Fruit fly (Drosophila melanogaster) whole organism, pupa: Measurements from ENCODE around the gene OtopLa.

Experiments used
- CG14655 ChIP-seq: fragments of 200-800 bp; sonication (Bioruptor generic); optimal IDR thresholded peaks from 3 replicates; lab custom pipeline; 2017; ENCODE audit warnings: mild to moderate bottlenecking, missing biosample characterization, missing genetic modification reagents, missing genetic modification characterization
- CG15710 ChIP-seq: fragments of 200-800 bp; sonication (Bioruptor generic); optimal IDR thresholded peaks from 2 replicates; lab custom pipeline; 2018; ENCODE audit warnings: missing biosample characterization, mild to moderate bottlenecking, missing genetic modification characterization, moderate library complexity
- CG17806 ChIP-seq: fragments of 200-800 bp; sonication (Bioruptor generic); optimal IDR thresholded peaks from 2 replicates; lab custom pipeline; 2018; ENCODE audit warnings: missing biosample characterization, mild to moderate bottlenecking, missing genetic modification characterization, moderate library complexity
- CG8159 ChIP-seq: fragments of 200-800 bp; sonication (Bioruptor generic); optimal IDR thresholded peaks from 3 replicates; lab custom pipeline; 2018; ENCODE audit warnings: missing biosample characterization, mild to moderate bottlenecking, missing genetic modification characterization, moderate library complexity
- CG8301 ChIP-seq: fragments of 200-800 bp; sonication (Bioruptor generic); optimal IDR thresholded peaks from 2 replicates; lab custom pipeline; 2018; ENCODE audit warnings: missing biosample characterization, mild to moderate bottlenecking, missing genetic modification characterization
- EcR ChIP-seq: fragments of 200-800 bp; sonication (Bioruptor generic); optimal IDR thresholded peaks from 3 replicates; lab custom pipeline; 2019; ENCODE audit warnings: missing biosample characterization, missing genetic modification characterization, mild to moderate bottlenecking, moderate library complexity, missing genetic modification reagents
- fd96Ca ChIP-seq: fragments of 200-800 bp; sonication (Bioruptor generic); IDR thresholded peaks from 3 replicates; pipeline ENCODE4 v1.3.6; 2022; ENCODE audit warnings: missing biosample characterization, missing genetic modification characterization

- TF ChIP-seq EcR (GFP tag; lab: Kevin White, UChicago) = no peak
- TF ChIP-seq CG14655 (GFP tag; lab: Kevin White, UChicago) = no peak
- no peak for TF ChIP-seq CG8159
- TF ChIP-seq CG15710 (tag; lab: Kevin White, UChicago) = no peak
- no peak for TF ChIP-seq fd96Ca (GFP tag; lab: Robert Waterston, UW)
- no peak for TF ChIP-seq CG8301 (tag; lab: Kevin White, UChicago)
- no peak for TF ChIP-seq CG17806 (tag; lab: Kevin White, UChicago)
Observed at dm6 chrX:5677400-5678177, 29.3 kb upstream of the OtopLa start.
